Fruit fly (Drosophila melanogaster) whole organism, embryonic: ENCODE data around the gene Prx4.

ENCODE experiments used
- Atf-2 ChIP-seq: fragments of 200-800 bp; sonication (Bioruptor generic); optimal IDR thresholded peaks from 2 replicates; lab custom pipeline; 2016; ENCODE audit warnings: missing biosample characterization, missing genetic modification characterization
- CG10979 ChIP-seq: fragments of 200-800 bp; sonication (Bioruptor generic); optimal IDR thresholded peaks from 2 replicates; lab custom pipeline; 2018; ENCODE audit warnings: missing biosample characterization, mild to moderate bottlenecking, missing genetic modification characterization, moderate library complexity
- CG11695 ChIP-seq: fragments of 200-800 bp; sonication (Bioruptor generic); IDR thresholded peaks from 3 replicates; pipeline ENCODE4 v1.3.6; 2022; ENCODE audit warnings: missing biosample characterization, missing genetic modification characterization
- CG12769 ChIP-seq: fragments of 200-800 bp; sonication (Bioruptor generic); optimal IDR thresholded peaks from 2 replicates; lab custom pipeline; 2019; ENCODE audit warnings: missing biosample characterization, mild to moderate bottlenecking, missing genetic modification characterization, moderate library complexity
- CG14014 ChIP-seq: fragments of 200-800 bp; sonication (Bioruptor generic); IDR thresholded peaks from 2 replicates; pipeline ENCODE4 v1.3.6; 2022; ENCODE audit warnings: missing biosample characterization, missing genetic modification characterization
- CG15269 ChIP-seq: fragments of 200-800 bp; sonication (Bioruptor generic); optimal IDR thresholded peaks from 2 replicates; lab custom pipeline; 2018; ENCODE audit warnings: missing biosample characterization, mild to moderate bottlenecking, missing genetic modification characterization, moderate library complexity
- CG17802 ChIP-seq: fragments of 200-800 bp; sonication (Bioruptor generic); optimal IDR thresholded peaks from 2 replicates; lab custom pipeline; 2018; ENCODE audit warnings: missing biosample characterization, mild to moderate bottlenecking, missing genetic modification characterization, moderate library complexity
- CG17912 ChIP-seq: fragments of 200-800 bp; sonication (Bioruptor generic); optimal IDR thresholded peaks from 2 replicates; lab custom pipeline; 2018; ENCODE audit warnings: missing biosample characterization, mild to moderate bottlenecking, missing genetic modification characterization
- CG2116 ChIP-seq: fragments of 200-800 bp; sonication (Bioruptor generic); optimal IDR thresholded peaks from 3 replicates; lab custom pipeline; 2018; ENCODE audit warnings: missing biosample characterization, mild to moderate bottlenecking, missing genetic modification characterization
- CG2129 ChIP-seq: fragments of 200-800 bp; sonication (Bioruptor generic); IDR thresholded peaks from 2 replicates; pipeline ENCODE4 v1.3.6; 2022; ENCODE audit warnings: missing biosample characterization, missing genetic modification characterization; ENCODE audit not compliant: partially characterized antibody
- CG2678 ChIP-seq: fragments of 200-800 bp; sonication (Bioruptor generic); optimal IDR thresholded peaks from 3 replicates; lab custom pipeline; 2019; ENCODE audit warnings: missing biosample characterization, mild to moderate bottlenecking, missing genetic modification characterization, moderate library complexity
- CG32532 ChIP-seq: fragments of 200-800 bp; sonication (Bioruptor generic); IDR thresholded peaks from 2 replicates; pipeline ENCODE4 v1.3.6; 2022; ENCODE audit warnings: missing biosample characterization, missing genetic modification characterization
- CG32767 ChIP-seq: fragments of 200-800 bp; sonication (Bioruptor generic); IDR thresholded peaks from 2 replicates; pipeline ENCODE4 v1.3.6; 2022; ENCODE audit warnings: missing biosample characterization, missing genetic modification characterization
- CG34376 ChIP-seq: fragments of 200-800 bp; sonication (Bioruptor generic); optimal IDR thresholded peaks from 2 replicates; lab custom pipeline; 2018; ENCODE audit warnings: missing biosample characterization, mild to moderate bottlenecking, missing genetic modification characterization
- CG6689 ChIP-seq: fragments of 200-800 bp; sonication (Bioruptor generic); IDR thresholded peaks from 2 replicates; pipeline ENCODE4 v1.3.6; 2022; ENCODE audit warnings: missing biosample characterization, missing genetic modification characterization
- CG7786 ChIP-seq: fragments of 200-800 bp; sonication (Bioruptor generic); optimal IDR thresholded peaks from 2 replicates; lab custom pipeline; 2016; ENCODE audit warnings: missing biosample characterization, missing genetic modification characterization
- Deaf1 ChIP-seq: fragments of 200-800 bp; optimal IDR thresholded peaks from 3 replicates; lab custom pipeline; 2019; ENCODE audit warnings: missing biosample characterization, mild to moderate bottlenecking, missing genetic modification characterization, moderate library complexity
- Dip3 ChIP-seq: fragments of 200-800 bp; sonication (Bioruptor generic); optimal IDR thresholded peaks from 3 replicates; lab custom pipeline; 2016; ENCODE audit warnings: missing biosample characterization, missing genetic modification characterization
- Dll ChIP-seq: fragments of 200-800 bp; sonication (Bioruptor generic); IDR thresholded peaks from 4 replicates; pipeline ENCODE4 v1.3.6; 2022; ENCODE audit warnings: missing biosample characterization, missing genetic modification characterization; ENCODE audit not compliant: partially characterized antibody
- E2f1 ChIP-seq: fragments of 200-800 bp; sonication (Bioruptor generic); IDR thresholded peaks from 2 replicates; pipeline ENCODE4 v1.3.6; 2022; ENCODE audit warnings: missing biosample characterization, missing genetic modification characterization
- E2f2 ChIP-seq: fragments of 200-800 bp; sonication (Bioruptor generic); IDR thresholded peaks from 2 replicates; pipeline ENCODE4 v1.3.6; 2022; ENCODE audit warnings: missing biosample characterization, missing genetic modification characterization
- HLH54F ChIP-seq: fragments of 200-800 bp; sonication (Bioruptor generic); optimal IDR thresholded peaks from 3 replicates; lab custom pipeline; 2016; ENCODE audit warnings: missing biosample characterization, missing genetic modification characterization
- HmgZ ChIP-seq: fragments of 200-800 bp; sonication (Bioruptor generic); optimal IDR thresholded peaks from 2 replicates; lab custom pipeline; 2018; ENCODE audit warnings: missing biosample characterization, mild to moderate bottlenecking, missing genetic modification characterization
- Hr51 ChIP-seq, 2 experiments: fragments of 200-800 bp; sonication (Bioruptor generic); optimal IDR thresholded peaks; 2 replicates in 1 of 2; 3 replicates in 1 of 2; lab custom pipeline; 2016 to 2018; ENCODE audit warnings: missing biosample characterization in 2 of 2, missing genetic modification characterization in 2 of 2, mild to moderate bottlenecking in 1 of 2, moderate library complexity in 1 of 2
- Oli ChIP-seq: fragments of 200-800 bp; sonication (Bioruptor generic); optimal IDR thresholded peaks from 2 replicates; lab custom pipeline; 2018; ENCODE audit warnings: missing biosample characterization, mild to moderate bottlenecking, missing genetic modification characterization, moderate library complexity
- Stat92E ChIP-seq, 3 experiments: fragments of >200 bp in 2 of 3; fragments of 200-800 bp in 1 of 3; sonication (Bioruptor generic) in 1 of 3; optimal IDR thresholded peaks; 2 replicates each; lab custom pipeline; 2017 to 2019; ENCODE audit warnings: missing biosample characterization in 3 of 3, missing genetic modification characterization in 3 of 3, mild to moderate bottlenecking in 1 of 3, moderate library complexity in 1 of 3
- YL-1 ChIP-seq: fragments of 200-800 bp; sonication (Bioruptor generic); optimal IDR thresholded peaks from 3 replicates; lab custom pipeline; 2017; ENCODE audit warnings: missing biosample characterization, mild to moderate bottlenecking, missing genetic modification characterization
- al ChIP-seq: fragments of 200-800 bp; sonication (Bioruptor generic); IDR thresholded peaks from 2 replicates; pipeline ENCODE4 v1.3.6; 2022; ENCODE audit warnings: missing biosample characterization, missing genetic modification characterization
- ap ChIP-seq: fragments of 200-800 bp; sonication (Bioruptor generic); IDR thresholded peaks from 2 replicates; pipeline ENCODE4 v1.3.6; 2022; ENCODE audit warnings: missing biosample characterization, missing genetic modification characterization
- cas ChIP-seq: fragments of 200-800 bp; sonication (Bioruptor generic); IDR thresholded peaks from 2 replicates; pipeline ENCODE4 v1.3.6; 2022; ENCODE audit warnings: missing biosample characterization, missing genetic modification characterization
- crol ChIP-seq: fragments of 200-800 bp; sonication (Bioruptor generic); IDR thresholded peaks from 2 replicates; pipeline ENCODE4 v1.3.6; 2022; ENCODE audit warnings: missing biosample characterization, missing genetic modification characterization
- cwo ChIP-seq: fragments of 200-800 bp; sonication (Bioruptor generic); optimal IDR thresholded peaks from 3 replicates; lab custom pipeline; 2017; ENCODE audit warnings: missing biosample characterization, missing genetic modification characterization, mild to moderate bottlenecking, moderate library complexity, missing genetic modification reagents
- ftz-f1 ChIP-seq: fragments of 200-800 bp; sonication (Bioruptor generic); optimal IDR thresholded peaks from 2 replicates; lab custom pipeline; 2016; ENCODE audit warnings: missing biosample characterization, missing genetic modification characterization
- grau ChIP-seq: fragments of 200-800 bp; optimal IDR thresholded peaks from 3 replicates; lab custom pipeline; 2019; ENCODE audit warnings: missing biosample characterization, mild to moderate bottlenecking, missing genetic modification characterization, moderate library complexity
- ind ChIP-seq: fragments of 200-800 bp; sonication (Bioruptor generic); optimal IDR thresholded peaks from 3 replicates; lab custom pipeline; 2016; ENCODE audit warnings: missing biosample characterization, missing genetic modification characterization
- jigr1 ChIP-seq: fragments of 200-800 bp; sonication (Bioruptor generic); IDR thresholded peaks from 3 replicates; pipeline ENCODE4 v1.3.6; 2022; ENCODE audit warnings: missing biosample characterization, missing genetic modification characterization
- klu ChIP-seq: fragments of 200-800 bp; sonication (Bioruptor generic); IDR thresholded peaks from 2 replicates; pipeline ENCODE4 v1.3.6; 2022; ENCODE audit warnings: missing biosample characterization, missing genetic modification characterization
- nerfin-2 ChIP-seq: fragments of 200-800 bp; sonication (Bioruptor generic); IDR thresholded peaks from 2 replicates; pipeline ENCODE4 v1.3.6; 2022; ENCODE audit warnings: missing biosample characterization, missing genetic modification characterization; ENCODE audit not compliant: partially characterized antibody
- oc ChIP-seq: fragments of 200-800 bp; sonication (Bioruptor generic); optimal IDR thresholded peaks from 2 replicates; lab custom pipeline; 2018; ENCODE audit warnings: missing biosample characterization, mild to moderate bottlenecking, missing genetic modification characterization, moderate library complexity
- onecut ChIP-seq: fragments of 200-800 bp; sonication (Bioruptor generic); IDR thresholded peaks from 2 replicates; pipeline ENCODE4 v1.3.6; 2022; ENCODE audit warnings: missing biosample characterization, missing genetic modification characterization
- pzg ChIP-seq: fragments of 200-800 bp; sonication (Bioruptor generic); optimal IDR thresholded peaks from 3 replicates; lab custom pipeline; 2018; ENCODE audit warnings: missing biosample characterization, mild to moderate bottlenecking, missing genetic modification characterization, moderate library complexity
- ranshi ChIP-seq: fragments of 200-800 bp; sonication (Bioruptor generic); IDR thresholded peaks from 2 replicates; pipeline ENCODE4 v1.3.6; 2022; ENCODE audit warnings: missing biosample characterization, missing genetic modification characterization
- ro ChIP-seq: fragments of 200-800 bp; sonication (Bioruptor generic); IDR thresholded peaks from 2 replicates; pipeline ENCODE4 v1.3.6; 2022; ENCODE audit warnings: missing biosample characterization, missing genetic modification characterization
- row ChIP-seq: fragments of 200-800 bp; sonication (Bioruptor generic); IDR thresholded peaks from 3 replicates; pipeline ENCODE4 v1.3.6; 2022; ENCODE audit warnings: missing biosample characterization, missing genetic modification characterization
- shn ChIP-seq: fragments of 200-800 bp; sonication (Bioruptor generic); optimal IDR thresholded peaks from 3 replicates; lab custom pipeline; 2016; ENCODE audit warnings: missing biosample characterization, missing genetic modification characterization
- sna ChIP-seq: fragments of 200-800 bp; sonication (Bioruptor generic); IDR thresholded peaks from 2 replicates; pipeline ENCODE4 v1.3.6; 2022; ENCODE audit warnings: missing biosample characterization, missing genetic modification characterization; ENCODE audit not compliant: partially characterized antibody
- tll ChIP-seq, 2 experiments: fragments of 200-800 bp in 1 of 2; fragments of >200 bp in 1 of 2; sonication (Bioruptor generic) in 1 of 2; optimal IDR thresholded peaks; 2 replicates each; lab custom pipeline; 2017 to 2019; ENCODE audit warnings: missing biosample characterization in 2 of 2, missing genetic modification characterization in 2 of 2, mild to moderate bottlenecking in 1 of 2, moderate library complexity in 1 of 2
- wdn ChIP-seq: fragments of 200-800 bp; sonication (Bioruptor generic); IDR thresholded peaks from 2 replicates; pipeline ENCODE4 v1.3.6; 2022; ENCODE audit warnings: missing biosample characterization, missing genetic modification characterization

The Prx4 gene

dm6 chr3L:3036951-3037586 is 5.1 kb upstream of the Prx4 start (continued):
- TF ChIP-seq CG2116 (GFP tag; lab: Kevin White, UChicago), result no peak
- no peak for TF ChIP-seq CG32532 (GFP tag; lab: Robert Waterston, UW)
- TF ChIP-seq row (GFP tag; lab: Robert Waterston, UW), result peak; percentile 29; the same call in 1 of the 3 replicates
- TF ChIP-seq CG14014 (GFP tag; lab: Robert Waterston, UW), result no peak
- no peak for TF ChIP-seq pzg
- no peak for TF ChIP-seq CG2129
- no peak for TF ChIP-seq sna
- peak; percentile 91 for TF ChIP-seq crol (GFP tag; lab: Robert Waterston, UW)
- no peak for TF ChIP-seq CG2678 (tag; lab: Kevin White, UChicago)
- no peak for TF ChIP-seq cas
- TF ChIP-seq CG11695 (GFP tag; lab: Robert Waterston, UW), result 0 out of 3 replicates have a peak, but pooled peaks have one; percentile 34
- peak; percentile 7 for TF ChIP-seq Oli (tag; lab: Kevin White, UChicago)
- no peak for TF ChIP-seq ro (GFP tag; lab: Robert Waterston, UW)
- peak in 1 of 2 experiments; percentile 20 for TF ChIP-seq Hr51 (GFP tag; optimal IDR thresholded peaks at IDR 0.05; lab: Kevin White, UChicago)
- peak; percentile 3 for TF ChIP-seq grau (tag; lab: Kevin White, UChicago)
- no peak for TF ChIP-seq cwo (GFP tag; lab: Kevin White, UChicago)
- no peak for TF ChIP-seq CG6689
- no peak for TF ChIP-seq Dll (GFP tag; lab: Robert Waterston, UW)
- no peak for TF ChIP-seq al (GFP tag; lab: Robert Waterston, UW)
- no peak for TF ChIP-seq E2f1 (GFP tag; lab: Robert Waterston, UW)
- TF ChIP-seq ind (GFP tag; lab: Kevin White, UChicago), result no peak
- TF ChIP-seq Atf-2, result no peak
- no peak for TF ChIP-seq CG17802 (tag; lab: Kevin White, UChicago)
- no peak for TF ChIP-seq YL-1 (GFP tag; lab: Kevin White, UChicago)
- TF ChIP-seq ap (GFP tag; lab: Robert Waterston, UW), result no peak
- TF ChIP-seq wdn, result no peak
- no peak for TF ChIP-seq Dip3 (GFP tag; lab: Kevin White, UChicago)
- no peak for TF ChIP-seq CG17912 (GFP tag; lab: Kevin White, UChicago)

DNA sequence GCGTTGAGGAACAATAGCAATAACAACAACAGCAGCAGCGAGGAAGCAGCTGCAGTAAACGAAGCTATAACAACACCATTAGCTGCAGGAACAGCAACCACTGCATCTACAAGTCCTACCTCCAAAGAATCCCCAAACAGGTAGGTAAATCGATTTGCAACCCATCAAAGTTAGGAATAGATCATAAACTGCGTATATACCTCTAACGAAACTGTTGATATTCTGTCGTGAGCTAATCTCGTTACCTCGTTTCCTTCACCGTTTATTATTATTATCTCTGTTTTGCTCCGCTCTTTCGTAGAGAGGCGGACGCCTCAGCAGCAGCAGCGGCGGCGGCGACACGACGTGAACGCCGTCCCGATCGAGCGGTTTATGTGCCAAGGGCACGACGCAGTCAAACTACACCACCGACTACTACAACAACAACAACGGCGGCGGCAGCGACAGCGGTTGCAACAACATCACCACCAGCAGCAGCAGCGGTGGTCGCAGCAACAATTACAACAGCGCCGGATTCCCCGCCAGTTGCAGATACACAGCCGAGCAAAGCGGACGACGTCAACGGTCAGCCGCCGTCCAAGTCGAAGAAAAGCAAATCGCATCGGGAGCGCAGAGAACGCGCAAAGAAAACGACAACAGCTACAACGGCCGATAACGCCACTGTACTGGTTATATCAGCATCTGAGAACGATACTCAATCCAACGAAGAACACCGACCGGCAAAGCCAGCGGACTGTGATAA is 4.2 kb upstream of the Prx4 start:
- peak in 1 of 2 experiments; percentile 73 for TF ChIP-seq tll (GFP tag; optimal IDR thresholded peaks at IDR 0.05; lab: Kevin White, UChicago)
- peak; percentile 73 for TF ChIP-seq onecut (GFP tag; lab: Robert Waterston, UW)
- no peak for TF ChIP-seq HLH54F (GFP tag; lab: Kevin White, UChicago)
- peak; percentile 63 for TF ChIP-seq CG34376 (GFP tag; lab: Kevin White, UChicago)
- no peak for TF ChIP-seq klu
- peak; percentile 25; the same call in 1 of the 2 replicates for TF ChIP-seq E2f2 (GFP tag; lab: Robert Waterston, UW)
- peak; percentile 20 for TF ChIP-seq oc (tag; lab: Kevin White, UChicago)
- TF ChIP-seq nerfin-2, result no peak
- TF ChIP-seq Deaf1 (tag; lab: Kevin White, UChicago), result peak; percentile 83
- TF ChIP-seq shn (GFP tag; lab: Kevin White, UChicago), result peak; percentile 5
- peak; percentile 98 for TF ChIP-seq CG12769 (tag; lab: Kevin White, UChicago)
- TF ChIP-seq jigr1 (GFP tag; lab: Robert Waterston, UW), result no peak
- TF ChIP-seq CG7786, result no peak
- peak in 1 of 3 experiments; percentile 60 for TF ChIP-seq Stat92E (GFP tag; optimal IDR thresholded peaks at IDR 0.05; lab: Kevin White, UChicago)
- peak; percentile 12 for TF ChIP-seq HmgZ (tag; lab: Kevin White, UChicago)
- peak; percentile 89 for TF ChIP-seq ftz-f1 (GFP tag; lab: Kevin White, UChicago)
- TF ChIP-seq cwo (GFP tag; lab: Kevin White, UChicago), result no peak
- 0 out of 2 replicates have a peak, but pooled peaks have one; percentile 20 for TF ChIP-seq cas
- peak; percentile 30 for TF ChIP-seq CG15269
- peak; percentile 28; the same call in 1 of the 2 replicates for TF ChIP-seq ranshi (GFP tag; lab: Robert Waterston, UW)
- peak; percentile 16 for TF ChIP-seq CG10979 (tag; lab: Kevin White, UChicago)
- TF ChIP-seq CG32767, result peak; percentile 64; the same call in 1 of the 2 replicates
